Fruit fly (Drosophila melanogaster): Measurements from ENCODE around the gene CG12320.

CG12320 gene

DNA sequence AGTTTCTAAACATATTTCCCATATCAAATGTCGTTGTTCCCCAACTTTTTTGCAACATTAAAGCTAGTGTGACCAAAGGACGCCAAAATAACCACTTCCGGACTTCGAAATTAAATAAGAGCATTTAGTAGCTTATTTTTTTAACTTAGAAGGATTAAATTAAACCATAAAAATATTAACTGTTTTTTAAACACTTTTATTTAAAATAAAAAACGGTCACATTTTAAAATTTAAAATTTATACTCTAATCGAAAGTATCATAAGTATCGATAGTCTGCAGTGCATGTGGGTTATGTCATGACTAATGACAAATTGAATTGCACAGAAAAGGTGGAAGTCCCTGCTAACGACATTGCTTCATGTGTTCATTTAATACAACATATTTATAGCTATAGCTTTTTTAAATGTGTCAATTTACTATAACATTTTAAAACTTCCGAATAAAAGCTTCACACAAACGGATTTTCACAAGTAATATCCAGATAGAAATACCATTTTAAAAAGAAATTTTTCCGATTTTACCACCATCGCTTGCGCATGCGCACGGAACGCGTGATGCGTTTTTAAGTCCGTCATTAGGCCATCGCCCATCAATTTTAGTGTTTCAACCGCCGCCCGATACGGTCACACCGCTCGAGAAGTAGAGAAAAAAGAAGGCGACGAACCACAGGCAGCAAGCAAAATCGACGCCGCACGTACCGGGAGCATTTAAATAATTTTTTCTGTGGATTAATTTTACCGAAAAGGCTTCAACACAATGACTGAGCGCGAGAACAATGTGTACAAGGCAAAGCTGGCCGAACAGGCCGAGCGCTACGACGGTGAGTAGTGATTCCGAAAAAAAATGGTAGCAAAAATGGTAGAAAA, 10.2 kb downstream of the CG12320 start, which contains the start of the genes CG7156 and 14-3-3epsilon (continued):
- TF ChIP-seq pzg (GFP tag; optimal IDR thresholded peaks at IDR 0.05) (peak; percentile 70), CG13287 (GFP tag; IDR thresholded peaks at IDR 0.05; ENCODE audit: partially characterized antibody) (peak; percentile 59), cwo (GFP tag; optimal IDR thresholded peaks at IDR 0.05) (no peak), disco-r (GFP tag; optimal IDR thresholded peaks at IDR 0.05) (no peak), vvl (GFP tag; IDR thresholded peaks at IDR 0.05) (peak; percentile 81), esg (GFP tag; conservative IDR thresholded peaks at IDR 0.05) (no peak), unpg (GFP tag; optimal IDR thresholded peaks at IDR 0.05) (peak; percentile 73), NfI (GFP tag; optimal IDR thresholded peaks at IDR 0.05) (peak; percentile 47), CG15601 (tag; optimal IDR thresholded peaks at IDR 0.05) (peak; percentile 71), CG1024 (GFP tag; IDR thresholded peaks at IDR 0.05) (no peak), Antp (GFP tag; optimal IDR thresholded peaks at IDR 0.05) (peak; percentile 2), CG16813 (GFP tag; IDR thresholded peaks at IDR 0.05; ENCODE audit: partially characterized antibody) (peak; percentile 70), CG11085 (GFP tag; IDR thresholded peaks at IDR 0.05) (no peak), exex (tag; optimal IDR thresholded peaks at IDR 0.05) (no peak), ewg (GFP tag; optimal IDR thresholded peaks at IDR 0.05) (peak; percentile 100), CG32772 (GFP tag; IDR thresholded peaks at IDR 0.05) (0 out of 2 replicates have a peak, but pooled peaks have one; percentile 25), Lhr (GFP tag; optimal IDR thresholded peaks at IDR 0.05) (peak; percentile 92), CG3838 (GFP tag; optimal IDR thresholded peaks at IDR 0.05) (peak; percentile 14), CG16863 (GFP tag; optimal IDR thresholded peaks at IDR 0.05) (peak; percentile 4), bbx (GFP tag; IDR thresholded peaks at IDR 0.05; ENCODE audit: partially characterized antibody) (peak; percentile 49), scrt (GFP tag; optimal IDR thresholded peaks at IDR 0.05) (peak; percentile 10), CG2712 (tag; optimal IDR thresholded peaks at IDR 0.05) (peak; percentile 63), CG3163 (GFP tag; optimal IDR thresholded peaks at IDR 0.05) (peak; percentile 1), CG9437 (GFP tag; optimal IDR thresholded peaks at IDR 0.05) (peak; percentile 8), pnt (GFP tag; optimal IDR thresholded peaks at IDR 0.05) (no peak), Mes4 (GFP tag; optimal IDR thresholded peaks at IDR 0.05) (peak; percentile 14), kay (GFP tag; optimal IDR thresholded peaks at IDR 0.05) (peak; percentile 8), pho (GFP tag; optimal IDR thresholded peaks at IDR 0.05) (peak; percentile 13), Scr (GFP tag; IDR thresholded peaks at IDR 0.05; ENCODE audit: partially characterized antibody) (peak; percentile 74), CG17361 (GFP tag; IDR thresholded peaks at IDR 0.05) (peak; percentile 73; the same call in 2 of the 3 replicates), cato (GFP tag; optimal IDR thresholded peaks at IDR 0.05; ENCODE audit: borderline replicate concordance) (no peak), CG9727 (GFP tag; optimal IDR thresholded peaks at IDR 0.05) (peak; percentile 60), Dll (GFP tag; IDR thresholded peaks at IDR 0.05; ENCODE audit: partially characterized antibody) (peak; percentile 69), Max (GFP tag; optimal IDR thresholded peaks at IDR 0.05) (peak; percentile 47), CkIIα-i1 (GFP tag; IDR thresholded peaks at IDR 0.05) (no peak), Rx (GFP tag; IDR thresholded peaks at IDR 0.05) (no peak), oc (tag; optimal IDR thresholded peaks at IDR 0.05) (peak; percentile 8), Trl (optimal IDR thresholded peaks at IDR 0.05) (no peak), Trl (GFP tag; optimal IDR thresholded peaks at IDR 0.05) (peak; percentile 10), onecut (GFP tag; IDR thresholded peaks at IDR 0.05) (peak; percentile 25; the same call in 1 of the 2 replicates), sisA (GFP tag; IDR thresholded peaks at IDR 0.05) (no peak), Mad (GFP tag; optimal IDR thresholded peaks at IDR 0.05) (peak; percentile 23), H2.0 (GFP tag; IDR thresholded peaks at IDR 0.05) (0 out of 2 replicates have a peak, but pooled peaks have one; percentile 24), Kr (GFP tag; optimal IDR thresholded peaks at IDR 0.05) (no peak), CG12104 (GFP tag; optimal IDR thresholded peaks at IDR 0.05) (peak; percentile 36), trh (GFP tag; optimal IDR thresholded peaks at IDR 0.05) (no peak), Dek (tag; optimal IDR thresholded peaks at IDR 0.05) (no peak), Med (GFP tag) (peak; percentile 89), Ets97D (GFP tag; optimal IDR thresholded peaks at IDR 0.05) (peak; percentile 81)

All from whole organism, embryonic.